Fruit fly (Drosophila melanogaster) whole organism, adult: Measurements from ENCODE around the gene Targ2.

Experiments used
- CG11617 ChIP-seq: fragments of 200-800 bp; sonication (Bioruptor generic); optimal IDR thresholded peaks from 2 replicates; lab custom pipeline; 2017; ENCODE audit warnings: mild to moderate bottlenecking, missing biosample characterization, missing genetic modification reagents, missing genetic modification characterization
- CG12768 ChIP-seq: fragments of 200-800 bp; sonication (Bioruptor generic); optimal IDR thresholded peaks from 2 replicates; lab custom pipeline; 2017; ENCODE audit warnings: missing biosample characterization, missing genetic modification characterization, mild to moderate bottlenecking, moderate library complexity, missing genetic modification reagents
- CG14711 ChIP-seq: fragments of 200-800 bp; sonication (Bioruptor generic); optimal IDR thresholded peaks from 2 replicates; lab custom pipeline; 2018; ENCODE audit warnings: missing biosample characterization, mild to moderate bottlenecking, missing genetic modification characterization, moderate library complexity
- CG1620 ChIP-seq: fragments of 200-800 bp; sonication (Bioruptor generic); optimal IDR thresholded peaks from 2 replicates; lab custom pipeline; 2016; ENCODE audit warnings: missing biosample characterization, missing genetic modification characterization
- CG33017 ChIP-seq: fragments of 200-800 bp; sonication (Bioruptor generic); optimal IDR thresholded peaks from 2 replicates; lab custom pipeline; 2018; ENCODE audit warnings: missing biosample characterization, mild to moderate bottlenecking, missing genetic modification characterization, moderate library complexity
- CG5204 ChIP-seq: fragments of 200-800 bp; sonication (Bioruptor generic); optimal IDR thresholded peaks from 2 replicates; lab custom pipeline; 2016; ENCODE audit warnings: missing biosample characterization, missing genetic modification characterization
- CG7045 ChIP-seq: fragments of 200-800 bp; sonication (Bioruptor generic); optimal IDR thresholded peaks from 2 replicates; lab custom pipeline; 2017; ENCODE audit warnings: missing biosample characterization, mild to moderate bottlenecking, missing genetic modification characterization
- CG7101 ChIP-seq: fragments of 200-800 bp; sonication (Bioruptor generic); optimal IDR thresholded peaks from 2 replicates; lab custom pipeline; 2018; ENCODE audit warnings: missing biosample characterization, mild to moderate bottlenecking, missing genetic modification characterization, moderate library complexity
- Clk ChIP-seq: fragments of 200-800 bp; sonication (Bioruptor generic); optimal IDR thresholded peaks from 2 replicates; lab custom pipeline; 2017; ENCODE audit warnings: missing biosample characterization, missing genetic modification characterization
- Crg-1 ChIP-seq: fragments of 200-800 bp; sonication (Bioruptor generic); optimal IDR thresholded peaks from 2 replicates; lab custom pipeline; 2016; ENCODE audit warnings: missing biosample characterization, missing genetic modification characterization
- Hr96 ChIP-seq: fragments of 200-800 bp; sonication (Bioruptor generic); optimal IDR thresholded peaks from 2 replicates; lab custom pipeline; 2016; ENCODE audit warnings: missing biosample characterization, missing genetic modification characterization
- Mnt ChIP-seq: fragments of 200-800 bp; sonication (Bioruptor generic); optimal IDR thresholded peaks from 2 replicates; lab custom pipeline; 2016; ENCODE audit warnings: missing biosample characterization, mild to moderate bottlenecking, missing genetic modification characterization
- bab1 ChIP-seq: fragments of 200-800 bp; sonication (Bioruptor generic); optimal IDR thresholded peaks from 3 replicates; lab custom pipeline; 2019; ENCODE audit warnings: missing biosample characterization, mild to moderate bottlenecking, missing genetic modification characterization, moderate library complexity
- cic ChIP-seq: fragments of 200-800 bp; sonication (Bioruptor generic); optimal IDR thresholded peaks from 2 replicates; lab custom pipeline; 2017; ENCODE audit warnings: missing biosample characterization, mild to moderate bottlenecking, missing genetic modification characterization, moderate library complexity
- cnc ChIP-seq, 2 experiments: fragments of >200 bp; optimal IDR thresholded peaks; 2 replicates each; lab custom pipeline; 2017
- kay ChIP-seq: fragments of 200-800 bp; sonication (Bioruptor generic); peaks from one replicate; lab custom pipeline; 2016; ENCODE audit warnings: missing biosample characterization, missing genetic modification characterization, borderline replicate concordance
- ovo ChIP-seq: fragments of 200-800 bp; sonication (Bioruptor generic); optimal IDR thresholded peaks from 2 replicates; lab custom pipeline; 2016; ENCODE audit warnings: missing biosample characterization, missing genetic modification characterization
- pad ChIP-seq: fragments of 200-800 bp; sonication (Bioruptor generic); optimal IDR thresholded peaks from 3 replicates; lab custom pipeline; 2017; ENCODE audit warnings: missing biosample characterization, missing genetic modification characterization, mild to moderate bottlenecking, moderate library complexity, missing genetic modification reagents
- tj ChIP-seq: fragments of 200-800 bp; sonication (Bioruptor generic); optimal IDR thresholded peaks from 3 replicates; lab custom pipeline; 2017; ENCODE audit warnings: missing biosample characterization, mild to moderate bottlenecking, missing genetic modification characterization, moderate library complexity
- toe ChIP-seq: fragments of 200-800 bp; sonication (Bioruptor generic); optimal IDR thresholded peaks from 2 replicates; lab custom pipeline; 2016; ENCODE audit warnings: missing biosample characterization, missing genetic modification characterization

Gene Targ2

DNA sequence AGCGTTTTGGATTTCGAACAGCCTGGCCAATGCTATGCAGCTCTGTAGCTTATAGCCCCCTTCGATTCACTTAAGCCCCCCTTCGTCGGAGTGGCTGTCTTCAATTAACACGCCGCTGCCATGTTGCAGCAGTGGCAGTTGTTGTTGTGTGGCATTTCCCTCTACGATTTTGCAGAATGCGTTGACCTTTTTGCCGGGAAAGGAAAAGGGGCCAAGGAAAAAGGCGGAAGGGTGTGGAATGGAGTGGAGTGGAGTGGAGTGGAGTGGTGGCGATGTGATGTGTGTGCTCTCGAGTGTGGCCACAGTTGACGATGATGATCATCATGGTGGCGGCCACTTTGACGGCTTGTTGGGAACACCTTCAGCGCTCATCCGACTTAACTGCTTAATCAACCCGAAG, 35.3 kb upstream of the Targ2 start:
- TF ChIP-seq Clk: no peak
- no peak for TF ChIP-seq CG1620
- no peak for TF ChIP-seq Crg-1
- no peak for TF ChIP-seq cnc (optimal IDR thresholded peaks at IDR 0.05; lab: Kevin White, UChicago)
- TF ChIP-seq ovo (GFP tag; lab: Kevin White, UChicago): no peak
- TF ChIP-seq Hr96 (GFP tag; lab: Kevin White, UChicago): no peak
- no peak for TF ChIP-seq kay (GFP tag; lab: Kevin White, UChicago)
- TF ChIP-seq CG7101 (tag; lab: Kevin White, UChicago): no peak
- TF ChIP-seq CG12768: no peak
- no peak for TF ChIP-seq CG33017
- TF ChIP-seq Mnt (GFP tag; lab: Kevin White, UChicago): no peak
- no peak for TF ChIP-seq toe (GFP tag; lab: Kevin White, UChicago)

DNA sequence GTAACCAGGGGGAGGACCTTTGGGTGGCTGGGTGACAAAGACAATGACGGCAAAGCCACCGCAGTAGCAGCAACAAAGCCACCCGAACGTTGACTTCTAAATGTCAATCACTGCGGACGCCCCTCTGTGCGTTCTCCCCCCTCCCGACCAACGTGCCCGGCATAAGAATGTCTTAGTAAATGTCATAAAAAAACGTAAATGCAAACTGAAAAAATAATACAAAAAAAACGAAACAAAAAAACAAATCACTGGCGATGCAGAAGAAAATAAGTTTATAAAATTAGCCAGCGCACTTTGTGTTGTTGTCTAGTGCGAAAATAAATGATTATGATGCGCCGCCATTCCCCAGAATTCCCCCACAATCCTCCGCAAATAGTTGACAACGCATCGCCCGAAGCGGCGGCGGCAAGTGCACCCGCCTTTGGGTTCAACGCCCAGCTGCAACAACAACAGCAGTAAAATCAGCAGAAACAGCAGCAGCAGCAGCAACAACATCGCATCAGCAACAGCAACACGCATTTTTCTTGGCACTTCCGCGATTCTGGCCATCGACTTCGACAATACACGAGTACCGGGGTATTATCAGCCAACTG, 34.0 kb upstream of the Targ2 start:
- TF ChIP-seq toe (GFP tag; lab: Kevin White, UChicago) (no peak), CG1620 (no peak)

DNA sequence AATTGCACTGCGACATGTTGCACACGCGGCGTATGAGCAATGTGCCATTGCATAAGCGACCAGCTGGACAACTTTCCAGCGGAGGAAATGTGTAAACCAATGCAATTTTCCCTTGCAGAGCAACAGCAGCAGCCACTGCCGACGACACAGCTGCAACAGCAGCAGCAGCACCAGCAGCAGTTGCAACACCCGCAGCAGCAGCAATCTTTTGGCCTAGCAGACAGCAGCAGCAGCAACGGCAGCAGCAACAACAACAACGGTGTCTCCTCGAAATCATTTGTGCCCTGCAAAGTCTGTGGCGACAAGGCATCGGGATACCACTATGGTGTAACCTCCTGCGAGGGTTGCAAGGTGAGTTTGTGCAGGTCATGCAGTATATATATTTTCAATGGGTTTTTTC, 27.7 kb upstream of the Targ2 start:
- TF ChIP-seq bab1 (GFP tag; lab: Kevin White, UChicago) (no peak), tj (GFP tag; lab: Kevin White, UChicago) (no peak), cnc (optimal IDR thresholded peaks at IDR 0.05; lab: Kevin White, UChicago) (no peak), pad (GFP tag; lab: Kevin White, UChicago) (no peak)

DNA sequence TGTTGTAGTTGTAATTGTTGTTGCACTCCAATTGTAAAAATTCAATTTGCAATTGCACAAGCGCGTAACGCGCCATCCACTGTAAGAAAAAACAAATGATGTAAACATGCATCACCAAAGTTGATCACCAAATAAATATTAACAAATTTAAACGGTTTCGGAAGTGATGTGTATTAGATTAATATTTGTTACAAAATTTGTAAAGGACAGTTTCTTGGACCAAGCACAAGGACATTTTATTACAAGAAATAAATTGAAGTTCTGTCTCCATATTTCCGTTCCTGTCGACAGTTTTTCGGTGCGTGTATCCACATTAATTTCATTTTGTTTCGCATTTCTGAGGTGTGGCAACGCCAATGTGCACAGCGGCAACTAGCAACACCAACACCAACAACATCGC, 26.7 kb upstream of the Targ2 start:
- no peak for TF ChIP-seq bab1 (GFP tag; lab: Kevin White, UChicago)
- no peak for TF ChIP-seq pad (GFP tag; lab: Kevin White, UChicago)
- TF ChIP-seq cnc (optimal IDR thresholded peaks at IDR 0.05; lab: Kevin White, UChicago): no peak
- no peak for TF ChIP-seq cic (GFP tag; lab: Kevin White, UChicago)
- no peak for TF ChIP-seq CG1620
- no peak for TF ChIP-seq Crg-1
- TF ChIP-seq toe (GFP tag; lab: Kevin White, UChicago): no peak
- TF ChIP-seq ovo (GFP tag; lab: Kevin White, UChicago): no peak
- TF ChIP-seq CG12768: no peak
- TF ChIP-seq tj (GFP tag; lab: Kevin White, UChicago): no peak
- no peak for TF ChIP-seq Mnt (GFP tag; lab: Kevin White, UChicago)
- TF ChIP-seq CG7101 (tag; lab: Kevin White, UChicago): no peak
- TF ChIP-seq CG7045 (GFP tag; lab: Kevin White, UChicago): no peak
- no peak for TF ChIP-seq CG33017
- TF ChIP-seq CG14711 (tag; lab: Kevin White, UChicago): no peak
- no peak for TF ChIP-seq CG11617 (GFP tag; lab: Kevin White, UChicago)
- TF ChIP-seq Hr96 (GFP tag; lab: Kevin White, UChicago): no peak
- TF ChIP-seq Clk: no peak

DNA sequence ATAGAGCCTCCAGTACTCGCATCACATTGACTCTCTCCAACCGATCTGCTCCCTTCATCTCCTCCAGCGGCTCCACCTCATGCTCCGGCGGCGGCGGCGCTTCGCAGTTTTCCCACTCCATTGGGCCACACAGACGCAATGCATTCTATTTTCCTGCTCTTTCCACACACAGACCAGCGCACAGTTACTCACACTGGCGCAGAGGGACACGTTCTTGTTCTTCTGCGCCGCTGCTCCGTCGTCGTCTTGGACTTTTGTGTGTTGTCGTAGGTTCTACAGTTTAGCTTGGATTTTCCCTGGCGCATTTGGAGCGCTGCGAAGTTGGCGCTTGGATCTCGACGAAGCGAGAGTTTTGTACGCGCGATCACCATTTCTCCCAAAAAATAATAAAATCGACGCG, 23.3 kb upstream of the Targ2 start, which contains the start of gene Eip78C:
TSS of gene Eip78C (plus strand) at position 301 of the 400 bp plus-strand sequence.
- TF ChIP-seq CG7101 (tag; lab: Kevin White, UChicago) (no peak), Hr96 (GFP tag; lab: Kevin White, UChicago) (no peak), ovo (GFP tag; lab: Kevin White, UChicago) (no peak), CG1620 (no peak), CG5204 (GFP tag; lab: Kevin White, UChicago) (no peak), pad (GFP tag; lab: Kevin White, UChicago) (no peak), CG7045 (GFP tag; lab: Kevin White, UChicago) (no peak), tj (GFP tag; lab: Kevin White, UChicago) (no peak), CG14711 (tag; lab: Kevin White, UChicago) (no peak)

DNA sequence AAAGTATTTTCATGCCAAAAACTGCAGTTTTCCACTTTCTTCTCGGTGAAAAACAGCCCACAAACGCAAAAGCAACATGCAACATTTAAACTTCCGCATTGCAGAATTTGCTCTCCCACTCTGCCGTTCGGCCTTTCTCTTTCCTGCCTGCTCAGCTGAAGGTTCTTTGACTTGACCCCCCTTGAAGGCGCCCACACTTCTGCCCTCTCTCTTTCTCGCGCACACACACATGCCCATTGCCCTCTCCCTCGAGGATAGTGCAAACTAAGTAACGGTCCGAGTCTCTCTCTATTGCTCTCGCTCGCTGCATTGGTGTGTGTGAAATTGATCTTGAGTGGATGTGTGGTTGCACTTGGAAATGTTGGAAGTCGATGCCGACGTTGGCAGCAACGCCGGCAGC, 22.6 kb upstream of the Targ2 start:
- TF ChIP-seq CG14711 (tag; lab: Kevin White, UChicago) (no peak), kay (GFP tag; lab: Kevin White, UChicago) (no peak), CG12768 (no peak), Crg-1 (no peak), Clk (no peak), pad (GFP tag; lab: Kevin White, UChicago) (no peak), CG11617 (GFP tag; lab: Kevin White, UChicago) (no peak), CG1620 (no peak), toe (GFP tag; lab: Kevin White, UChicago) (no peak), CG33017 (no peak), bab1 (GFP tag; lab: Kevin White, UChicago) (no peak), Mnt (GFP tag; lab: Kevin White, UChicago) (no peak), CG5204 (GFP tag; lab: Kevin White, UChicago) (no peak), ovo (GFP tag; lab: Kevin White, UChicago) (no peak), cic (GFP tag; lab: Kevin White, UChicago) (no peak), CG7101 (tag; lab: Kevin White, UChicago) (no peak), Hr96 (GFP tag; lab: Kevin White, UChicago) (no peak), CG7045 (GFP tag; lab: Kevin White, UChicago) (no peak), tj (GFP tag; lab: Kevin White, UChicago) (no peak), cnc (optimal IDR thresholded peaks at IDR 0.05; lab: Kevin White, UChicago) (no peak)
